Fruit fly (Drosophila melanogaster) whole organism, wandering third instar larva: ENCODE data around the gene mthl14.

Experiments used
- Abd-B ChIP-seq: fragments of >200 bp; optimal IDR thresholded peaks from 2 replicates; lab custom pipeline; 2017; ENCODE audit warnings: missing biosample characterization, missing genetic modification characterization
- CG32264 ChIP-seq: fragments of 200-800 bp; sonication (Bioruptor generic); optimal IDR thresholded peaks from 2 replicates; lab custom pipeline; 2016; ENCODE audit warnings: missing biosample characterization, missing genetic modification characterization
- CG9705 ChIP-seq: fragments of 200-800 bp; sonication (Bioruptor generic); optimal IDR thresholded peaks from 2 replicates; lab custom pipeline; 2018; ENCODE audit warnings: missing biosample characterization, mild to moderate bottlenecking, missing genetic modification characterization
- CrebA ChIP-seq: fragments of 200-800 bp; sonication (Bioruptor generic); optimal IDR thresholded peaks from 2 replicates; lab custom pipeline; 2016; ENCODE audit warnings: missing biosample characterization, mild to moderate bottlenecking, missing genetic modification characterization, borderline replicate concordance
- Dfd ChIP-seq: fragments of >200 bp; optimal IDR thresholded peaks from 2 replicates; lab custom pipeline; 2017; ENCODE audit warnings: missing biosample characterization, missing genetic modification characterization
- Dif ChIP-seq: fragments of 200-275, 200-300 bp; sonication (Bioruptor generic); optimal IDR thresholded peaks from 2 replicates; lab custom pipeline; 2018; ENCODE audit warnings: missing biosample characterization, missing genetic modification characterization; ENCODE audit not compliant: partially characterized antibody
- HLH106 ChIP-seq: fragments of 200-800 bp; optimal IDR thresholded peaks from 3 replicates; lab custom pipeline; 2019; ENCODE audit warnings: missing biosample characterization, mild to moderate bottlenecking, missing genetic modification characterization, moderate library complexity
- Hnf4 ChIP-seq: fragments of 200-800 bp; sonication (Bioruptor generic); optimal IDR thresholded peaks from 2 replicates; lab custom pipeline; 2016; ENCODE audit warnings: missing biosample characterization, mild to moderate bottlenecking, missing genetic modification characterization
- Hr78 ChIP-seq: fragments of >200 bp; optimal IDR thresholded peaks from 2 replicates; lab custom pipeline; 2017; ENCODE audit warnings: missing biosample characterization, missing genetic modification characterization
- Hr83 ChIP-seq: fragments of 200-300 bp; sonication (Bioruptor generic); optimal IDR thresholded peaks from 2 replicates; lab custom pipeline; 2016; ENCODE audit warnings: missing biosample characterization, mild to moderate bottlenecking, missing genetic modification characterization, moderate library complexity; ENCODE audit not compliant: poor library complexity, severe bottlenecking
- Jra ChIP-seq: sonication (Bioruptor generic); optimal IDR thresholded peaks from 2 replicates; lab custom pipeline; 2016; ENCODE audit warnings: missing biosample characterization, missing genetic modification characterization
- Mio ChIP-seq: sonication (Bioruptor generic); optimal IDR thresholded peaks from 2 replicates; lab custom pipeline; 2016; ENCODE audit warnings: missing biosample characterization, missing genetic modification characterization
- Myc ChIP-seq: fragments of >200 bp; optimal IDR thresholded peaks from 2 replicates; lab custom pipeline; 2017
- N ChIP-seq: fragments of >200 bp; optimal IDR thresholded peaks from 2 replicates; lab custom pipeline; 2018; ENCODE audit warnings: missing biosample characterization, missing external identifiers, missing genetic modification characterization
- OdsH ChIP-seq: fragments of 200-800 bp; sonication (Bioruptor generic); optimal IDR thresholded peaks from 2 replicates; lab custom pipeline; 2016; ENCODE audit warnings: missing biosample characterization, mild to moderate bottlenecking, missing genetic modification characterization
- Rel ChIP-seq, 2 experiments: fragments of 200-800 bp; sonication (Bioruptor generic) in 1 of 2; optimal IDR thresholded peaks; 2 replicates in 1 of 2; 3 replicates in 1 of 2; lab custom pipeline; 2016 to 2019; ENCODE audit warnings: mild to moderate bottlenecking in 2 of 2, missing biosample characterization in 2 of 2, missing genetic modification characterization in 2 of 2, moderate library complexity in 1 of 2
- Sp1 ChIP-seq: fragments of 200-800 bp; sonication (Bioruptor generic); optimal IDR thresholded peaks from 3 replicates; lab custom pipeline; 2019; ENCODE audit warnings: missing biosample characterization, mild to moderate bottlenecking, missing genetic modification characterization, moderate library complexity
- Vsx2 ChIP-seq: fragments of 200-300, 225-300 bp; sonication (Bioruptor generic); optimal IDR thresholded peaks from 2 replicates; lab custom pipeline; 2018; ENCODE audit warnings: missing biosample characterization, missing genetic modification characterization; ENCODE audit not compliant: partially characterized antibody
- br ChIP-seq: fragments of 200-800 bp; sonication (Bioruptor generic); optimal IDR thresholded peaks from 2 replicates; lab custom pipeline; 2016; ENCODE audit warnings: missing biosample characterization, missing genetic modification characterization
- brk ChIP-seq: fragments of 200-800 bp; sonication (Bioruptor generic); optimal IDR thresholded peaks from 2 replicates; lab custom pipeline; 2016; ENCODE audit warnings: missing biosample characterization, mild to moderate bottlenecking, missing genetic modification characterization
- dl ChIP-seq, 2 experiments: fragments of 175-275, 200-275 bp in 1 of 2; fragments of 200-275 bp in 1 of 2; sonication (Bioruptor generic); optimal IDR thresholded peaks; lab custom pipeline; 2018; ENCODE audit warnings: mild to moderate bottlenecking in 2 of 2, missing biosample characterization in 2 of 2, missing genetic modification characterization in 2 of 2, moderate library complexity in 2 of 2; ENCODE audit not compliant: partially characterized antibody in 2 of 2, insufficient read depth in 1 of 2
- dmrt93B ChIP-seq: fragments of 200-800 bp; sonication (Bioruptor generic); optimal IDR thresholded peaks from 2 replicates; lab custom pipeline; 2018; ENCODE audit warnings: missing biosample characterization, mild to moderate bottlenecking, missing genetic modification characterization
- dsf ChIP-seq: sonication (Bioruptor generic); optimal IDR thresholded peaks from 2 replicates; lab custom pipeline; 2016; ENCODE audit warnings: missing biosample characterization, missing genetic modification characterization, borderline replicate concordance
- ey ChIP-seq: fragments of 200-800 bp; sonication (Bioruptor generic); optimal IDR thresholded peaks from 2 replicates; lab custom pipeline; 2016; ENCODE audit warnings: missing biosample characterization, missing genetic modification characterization
- foxo ChIP-seq, 2 experiments: fragments of 200-800 bp; sonication (Bioruptor generic); optimal IDR thresholded peaks; 2 replicates in 1 of 2; 3 replicates in 1 of 2; lab custom pipeline; 2016 to 2017; ENCODE audit warnings: missing biosample characterization in 2 of 2, missing genetic modification characterization in 2 of 2
- fru ChIP-seq: fragments of 200-800 bp; sonication (Bioruptor generic); optimal IDR thresholded peaks from 3 replicates; lab custom pipeline; 2016; ENCODE audit warnings: missing biosample characterization, mild to moderate bottlenecking, missing genetic modification characterization
- h ChIP-seq: fragments of 200-800 bp; sonication (Bioruptor generic); optimal IDR thresholded peaks from 3 replicates; lab custom pipeline; 2016; ENCODE audit warnings: missing biosample characterization, mild to moderate bottlenecking, missing genetic modification characterization
- jim ChIP-seq: fragments of 175-275, 200-325 bp; sonication (Bioruptor generic); optimal IDR thresholded peaks from 2 replicates; lab custom pipeline; 2016; ENCODE audit warnings: missing biosample characterization, mild to moderate bottlenecking, missing genetic modification characterization
- lola ChIP-seq: fragments of >200 bp; optimal IDR thresholded peaks from 2 replicates; lab custom pipeline; 2017; ENCODE audit warnings: missing biosample characterization, missing genetic modification characterization
- pan ChIP-seq: fragments of >200 bp; optimal IDR thresholded peaks from 2 replicates; lab custom pipeline; 2017
- psq ChIP-seq: fragments of 200-800 bp; sonication (Bioruptor generic); optimal IDR thresholded peaks from 3 replicates; lab custom pipeline; 2017; ENCODE audit warnings: missing biosample characterization, mild to moderate bottlenecking, missing genetic modification characterization, moderate library complexity
- rgr ChIP-seq: fragments of 200-800 bp; sonication (Bioruptor generic); optimal IDR thresholded peaks from 3 replicates; lab custom pipeline; 2016; ENCODE audit warnings: missing biosample characterization, mild to moderate bottlenecking, missing genetic modification characterization
- sage ChIP-seq: fragments of 200-800 bp; sonication (Bioruptor generic); optimal IDR thresholded peaks from 2 replicates; lab custom pipeline; 2016; ENCODE audit warnings: missing biosample characterization, mild to moderate bottlenecking, missing genetic modification characterization
- sv ChIP-seq: fragments of 200-800 bp; sonication (Bioruptor generic); optimal IDR thresholded peaks from 3 replicates; lab custom pipeline; 2016; ENCODE audit warnings: missing biosample characterization, missing genetic modification characterization
- tai ChIP-seq: sonication (Bioruptor generic); optimal IDR thresholded peaks from 2 replicates; lab custom pipeline; 2016; ENCODE audit warnings: missing biosample characterization, missing genetic modification characterization
- usp ChIP-seq: fragments of >200 bp; optimal IDR thresholded peaks from 2 replicates; lab custom pipeline; 2017; ENCODE audit warnings: missing biosample characterization, missing genetic modification characterization
- woc ChIP-seq: sonication (Bioruptor generic); optimal IDR thresholded peaks from 2 replicates; lab custom pipeline; 2016; ENCODE audit warnings: missing biosample characterization, mild to moderate bottlenecking, missing genetic modification characterization

mthl14 gene

dm6 chr3L:224004-224951 lies 23.0 kb upstream of the mthl14 start:
- no peak for TF ChIP-seq Rel (GFP tag; optimal IDR thresholded peaks at IDR 0.05; lab: Kevin White, UChicago)
- TF ChIP-seq Rel (tag; optimal IDR thresholded peaks at IDR 0.05; lab: Kevin White, UChicago): peak; percentile 29
- no peak for TF ChIP-seq sage (GFP tag; lab: Kevin White, UChicago)
- TF ChIP-seq Vsx2 (GFP tag; lab: Kevin White, UChicago): no peak
- peak; percentile 28 for TF ChIP-seq Sp1
- TF ChIP-seq brk (GFP tag; lab: Kevin White, UChicago): no peak
- no peak for TF ChIP-seq usp
- no peak for TF ChIP-seq dmrt93B
- no peak for TF ChIP-seq foxo (GFP tag; optimal IDR thresholded peaks at IDR 0.05; lab: Kevin White, UChicago)
- no peak for TF ChIP-seq Myc (lab: Kevin White, UChicago)
- no peak for TF ChIP-seq Dfd
- TF ChIP-seq Hnf4 (GFP tag; lab: Kevin White, UChicago): peak; percentile 72
- TF ChIP-seq h (GFP tag; lab: Kevin White, UChicago): no peak
- TF ChIP-seq Abd-B: no peak
- no peak for TF ChIP-seq woc (GFP tag; lab: Kevin White, UChicago)
- TF ChIP-seq pan: no peak
- no peak for TF ChIP-seq Hr78
- TF ChIP-seq br (GFP tag; lab: Kevin White, UChicago): no peak
- TF ChIP-seq jim (GFP tag; lab: Kevin White, UChicago): peak; percentile 72
- peak; percentile 76 for TF ChIP-seq Dif (GFP tag; lab: Kevin White, UChicago)
- TF ChIP-seq dl (GFP tag; optimal IDR thresholded peaks at IDR 0.05; lab: Kevin White, UChicago; ENCODE audit: insufficient read depth in 1 of 2, partially characterized antibody in 2 of 2): peak in 1 of 2 experiments; percentile 32
- TF ChIP-seq CrebA (GFP tag; lab: Kevin White, UChicago): no peak
- peak; percentile 19 for TF ChIP-seq Mio
- TF ChIP-seq Jra (GFP tag; lab: Kevin White, UChicago): no peak
- no peak for TF ChIP-seq lola (GFP tag; lab: Kevin White, UChicago)
- TF ChIP-seq psq (GFP tag; lab: Kevin White, UChicago): no peak
- no peak for TF ChIP-seq CG9705
- TF ChIP-seq N (GFP tag; lab: Kevin White, UChicago): no peak
- no peak for TF ChIP-seq rgr (GFP tag; lab: Kevin White, UChicago)
- peak; percentile 14 for TF ChIP-seq OdsH
- no peak for TF ChIP-seq fru (GFP tag; lab: Kevin White, UChicago)
- TF ChIP-seq tai (GFP tag; lab: Kevin White, UChicago): peak; percentile 56
- no peak for TF ChIP-seq dsf
- TF ChIP-seq CG32264: no peak
- TF ChIP-seq Hr83: peak; percentile 52
- no peak for TF ChIP-seq ey (GFP tag; lab: Kevin White, UChicago)
- TF ChIP-seq sv (GFP tag; lab: Kevin White, UChicago): no peak
- TF ChIP-seq HLH106 (tag; lab: Kevin White, UChicago): no peak

DNA sequence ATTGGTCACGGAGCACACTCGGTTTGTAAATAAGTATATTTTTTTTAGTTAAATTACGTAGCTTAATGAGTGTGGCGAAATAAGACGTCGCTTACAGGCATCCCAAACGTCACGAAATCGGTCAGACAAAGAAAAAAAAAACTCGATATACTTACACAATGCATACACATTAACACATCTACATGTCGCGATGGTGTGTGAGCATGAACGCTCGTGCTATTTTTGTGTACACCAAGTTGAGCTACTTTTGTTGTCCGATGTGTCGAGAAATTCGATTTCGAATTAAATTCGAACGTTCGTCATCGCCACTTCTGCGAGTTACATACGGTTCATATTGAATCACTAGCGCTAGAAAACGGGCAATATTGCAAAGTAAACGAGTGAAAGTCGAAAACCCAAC lies 22.2 kb upstream of the mthl14 start:
- TF ChIP-seq sage (GFP tag; lab: Kevin White, UChicago) (peak; percentile 39), lola (GFP tag; lab: Kevin White, UChicago) (no peak), woc (GFP tag; lab: Kevin White, UChicago) (peak; percentile 14), Sp1 (no peak), CG32264 (peak; percentile 18), brk (GFP tag; lab: Kevin White, UChicago) (peak; percentile 30), Hnf4 (GFP tag; lab: Kevin White, UChicago) (no peak), Hr83 (peak; percentile 7), tai (GFP tag; lab: Kevin White, UChicago) (no peak)
